Worm (Caenorhabditis elegans) whole organism, mixed stage, embryonic: ENCODE results near the gene Y50D4B.1.

Source experiments
- M03D4.4 ChIP-seq: sonication (generic microtip); optimal IDR thresholded peaks from 2 replicates; lab custom pipeline; 2017; ENCODE audit warnings: mild to moderate bottlenecking, missing genetic modification characterization, missing compliant biosample characterization
- bed-3 ChIP-seq: fragments of 200-800 bp; sonication (Bioruptor generic); optimal IDR thresholded peaks from 3 replicates; lab custom pipeline; 2018; ENCODE audit warnings: mild to moderate bottlenecking, missing genetic modification characterization, moderate library complexity, missing compliant biosample characterization
- ceh-39 ChIP-seq: fragments of 150-350 bp; optimal IDR thresholded peaks from 2 replicates; lab custom pipeline; 2014; ENCODE audit warnings: missing biosample characterization, missing genetic modification characterization
- ceh-43 ChIP-seq: fragments of 200-800 bp; sonication (Bioruptor generic); optimal IDR thresholded peaks from 2 replicates; lab custom pipeline; 2018; ENCODE audit warnings: mild to moderate bottlenecking, missing genetic modification characterization, moderate library complexity, missing compliant biosample characterization
- ceh-83 ChIP-seq: fragments of 200-800 bp; sonication (Bioruptor generic); optimal IDR thresholded peaks from 2 replicates; lab custom pipeline; 2018; ENCODE audit warnings: mild to moderate bottlenecking, missing genetic modification characterization, missing compliant biosample characterization
- ces-1 ChIP-seq: fragments of 150-350 bp; optimal IDR thresholded peaks from 2 replicates; lab custom pipeline; 2014; ENCODE audit warnings: missing biosample characterization, missing genetic modification reagents, missing genetic modification characterization
- drap-1 ChIP-seq: fragments of 200-800 bp; sonication (Bioruptor generic); optimal IDR thresholded peaks from 3 replicates; lab custom pipeline; 2018; ENCODE audit warnings: mild to moderate bottlenecking, missing genetic modification characterization, missing compliant biosample characterization
- elt-1 ChIP-seq: sonication (generic microtip); optimal IDR thresholded peaks from 2 replicates; lab custom pipeline; 2017; ENCODE audit warnings: missing genetic modification characterization, mild to moderate bottlenecking, missing compliant biosample characterization, antibody characterized with exemption, moderate library complexity, borderline replicate concordance; ENCODE audit not compliant: insufficient read depth
- elt-3 ChIP-seq: fragments of 150-350 bp; optimal IDR thresholded peaks from 2 replicates; lab custom pipeline; 2014; ENCODE audit warnings: missing biosample characterization, missing genetic modification characterization
- ham-2 ChIP-seq: fragments of 200-800 bp; sonication (Bioruptor generic); optimal IDR thresholded peaks from 2 replicates; lab custom pipeline; 2018; ENCODE audit warnings: mild to moderate bottlenecking, missing genetic modification characterization, missing compliant biosample characterization
- hlh-1 ChIP-seq: fragments of 150-350 bp; optimal IDR thresholded peaks from 2 replicates; lab custom pipeline; 2014; ENCODE audit warnings: missing biosample characterization, missing genetic modification reagents, missing genetic modification characterization
- lin-13 ChIP-seq: fragments of 150-350 bp; optimal IDR thresholded peaks from 2 replicates; lab custom pipeline; 2014; ENCODE audit warnings: missing biosample characterization, missing genetic modification characterization
- lin-32 ChIP-seq: fragments of 200-800 bp; sonication (Bioruptor generic); optimal IDR thresholded peaks from 2 replicates; lab custom pipeline; 2018; ENCODE audit warnings: mild to moderate bottlenecking, missing genetic modification characterization, missing compliant biosample characterization
- lsy-2 ChIP-seq: fragments of 150-350 bp; optimal IDR thresholded peaks from 2 replicates; lab custom pipeline; 2014; ENCODE audit warnings: missing biosample characterization, missing genetic modification characterization
- mep-1 ChIP-seq: fragments of 150-350 bp; optimal IDR thresholded peaks from 2 replicates; lab custom pipeline; 2017; ENCODE audit warnings: missing biosample characterization, missing genetic modification reagents, missing genetic modification characterization, inconsistent platforms
- mls-2 ChIP-seq: sonication (generic microtip); optimal IDR thresholded peaks from 2 replicates; lab custom pipeline; 2016; ENCODE audit warnings: mild to moderate bottlenecking, missing genetic modification characterization, moderate library complexity, missing compliant biosample characterization
- nhr-12 ChIP-seq: fragments of 150-350 bp; optimal IDR thresholded peaks from 2 replicates; lab custom pipeline; 2014; ENCODE audit warnings: missing biosample characterization, missing genetic modification characterization
- nhr-2 ChIP-seq: fragments of 150-350 bp; optimal IDR thresholded peaks from 2 replicates; lab custom pipeline; 2014; ENCODE audit warnings: missing biosample characterization, missing genetic modification characterization
- nhr-237 ChIP-seq: fragments of 150-350 bp; optimal IDR thresholded peaks from 2 replicates; lab custom pipeline; 2014; ENCODE audit warnings: missing biosample characterization, missing genetic modification characterization
- nhr-28 ChIP-seq: fragments of 150-350 bp; optimal IDR thresholded peaks from 2 replicates; lab custom pipeline; 2014; ENCODE audit warnings: missing biosample characterization, missing genetic modification characterization
- nhr-76 ChIP-seq: sonication (generic microtip); optimal IDR thresholded peaks from 2 replicates; lab custom pipeline; 2017; ENCODE audit warnings: missing biosample characterization, missing genetic modification characterization
- sem-2 ChIP-seq: fragments of 200-800 bp; sonication (Bioruptor generic); optimal IDR thresholded peaks from 2 replicates; lab custom pipeline; 2018; ENCODE audit warnings: mild to moderate bottlenecking, missing genetic modification characterization, missing compliant biosample characterization
- snpc-4 ChIP-seq: fragments of 150-350 bp; optimal IDR thresholded peaks from 2 replicates; lab custom pipeline; 2014; ENCODE audit warnings: missing biosample characterization, missing genetic modification characterization
- sptf-1 ChIP-seq: sonication (generic microtip); optimal IDR thresholded peaks from 2 replicates; lab custom pipeline; 2017; ENCODE audit warnings: mild to moderate bottlenecking, missing genetic modification characterization, moderate library complexity, missing compliant biosample characterization
- tbx-8 ChIP-seq: fragments of 200-800 bp; sonication (Bioruptor generic); optimal IDR thresholded peaks from 2 replicates; lab custom pipeline; 2018; ENCODE audit warnings: mild to moderate bottlenecking, missing genetic modification characterization, moderate library complexity, missing compliant biosample characterization
- unc-120 ChIP-seq: sonication (generic microtip); optimal IDR thresholded peaks from 2 replicates; lab custom pipeline; 2017; ENCODE audit warnings: missing genetic modification characterization, missing compliant biosample characterization; ENCODE audit not compliant: poor library complexity, severe bottlenecking
- unc-39 ChIP-seq: fragments of 150-350 bp; optimal IDR thresholded peaks from 2 replicates; lab custom pipeline; 2014; ENCODE audit warnings: missing biosample characterization, missing genetic modification characterization
- unc-62 ChIP-seq: fragments of 150-350 bp; optimal IDR thresholded peaks from 2 replicates; lab custom pipeline; 2014; ENCODE audit warnings: missing biosample characterization, missing genetic modification reagents, missing genetic modification characterization
- zip-8 ChIP-seq: fragments of 150-350 bp; optimal IDR thresholded peaks from 2 replicates; lab custom pipeline; 2014; ENCODE audit warnings: missing biosample characterization, missing genetic modification characterization
- ztf-11 ChIP-seq: fragments of 150-350 bp; optimal IDR thresholded peaks from 2 replicates; lab custom pipeline; 2014; ENCODE audit warnings: missing biosample characterization, missing genetic modification characterization

Y50D4B.1 gene

ce11 chrV:1133223-1133622 lies 20.5 kb downstream of the Y50D4B.1 start:
- TF ChIP-seq unc-39 (tag; lab: Kevin White, UChicago) (no peak), mep-1 (tag; lab: Kevin White, UChicago) (no peak), M03D4.4 (tag; lab: Kevin White, UChicago) (no peak), sem-2 (GFP tag; lab: Kevin White, UChicago) (no peak), ces-1 (GFP tag; lab: Kevin White, UChicago) (no peak), tbx-8 (GFP tag; lab: Kevin White, UChicago) (no peak), drap-1 (GFP tag; lab: Kevin White, UChicago) (no peak)
- TF ChIP-seq, all 35 proteins: peak for 0

ce11 chrV:1133840-1134239 lies 21.1 kb downstream of the Y50D4B.1 start, which contains the start of gene cpr-5:
Gene cpr-5, minus strand, starts transcription at chrV:1134036.
- TF ChIP-seq lsy-2 (tag; lab: Kevin White, UChicago) = no peak
- TF ChIP-seq mep-1 (tag; lab: Kevin White, UChicago) = no peak
- TF ChIP-seq nhr-76 (tag; lab: Kevin White, UChicago) = no peak
- TF ChIP-seq ces-1 (GFP tag; lab: Kevin White, UChicago) = no peak
- TF ChIP-seq elt-3 (tag; lab: Kevin White, UChicago) = no peak
- no peak for TF ChIP-seq elt-1 (tag; lab: Kevin White, UChicago)
- no peak for TF ChIP-seq zip-8
- no peak for TF ChIP-seq lin-32 (GFP tag; lab: Kevin White, UChicago)
- TF ChIP-seq sem-2 (GFP tag; lab: Kevin White, UChicago) = no peak
- TF ChIP-seq ztf-11 (tag; lab: Kevin White, UChicago) = no peak
- TF ChIP-seq nhr-28 (tag; lab: Kevin White, UChicago) = no peak
- no peak for TF ChIP-seq ceh-43 (GFP tag; lab: Kevin White, UChicago)
- no peak for TF ChIP-seq nhr-12 (tag; lab: Kevin White, UChicago)
- TF ChIP-seq lin-13 (tag; lab: Kevin White, UChicago) = no peak
- no peak for TF ChIP-seq unc-62 (GFP tag; lab: Kevin White, UChicago)
- no peak for TF ChIP-seq ham-2 (GFP tag; lab: Kevin White, UChicago)
- no peak for TF ChIP-seq ceh-39 (tag; lab: Kevin White, UChicago)
- TF ChIP-seq sptf-1 (tag; lab: Kevin White, UChicago) = no peak

ce11 chrV:1134302-1134701 lies 21.5 kb downstream of the Y50D4B.1 start, which contains the start of gene cpr-8:
Gene cpr-8, plus strand, starts transcription at chrV:1134602.
- TF ChIP-seq zip-8 = no peak
- TF ChIP-seq bed-3 = no peak

ce11 chrV:1140806-1141205 lies 28.0 kb downstream of the Y50D4B.1 start:
- TF ChIP-seq nhr-237 (tag; lab: Kevin White, UChicago) (no peak), unc-120 (tag; lab: Kevin White, UChicago) (no peak)

ce11 chrV:1141433-1141832 lies 28.7 kb downstream of the Y50D4B.1 start, which contains the start of gene cutl-22:
Gene cutl-22, plus strand, starts transcription at chrV:1141733.
- TF ChIP-seq nhr-237 (tag; lab: Kevin White, UChicago) (no peak), tbx-8 (GFP tag; lab: Kevin White, UChicago) (no peak), ceh-43 (GFP tag; lab: Kevin White, UChicago) (no peak), lin-13 (tag; lab: Kevin White, UChicago) (no peak), drap-1 (GFP tag; lab: Kevin White, UChicago) (no peak), ceh-39 (tag; lab: Kevin White, UChicago) (no peak), elt-3 (tag; lab: Kevin White, UChicago) (no peak), mls-2 (no peak)

ce11 chrV:1142251-1142650 lies 29.5 kb downstream of the Y50D4B.1 start:
- no peak for TF ChIP-seq bed-3
- TF ChIP-seq ceh-39 (tag; lab: Kevin White, UChicago) = no peak
- TF ChIP-seq nhr-2 = no peak
- no peak for TF ChIP-seq lin-32 (GFP tag; lab: Kevin White, UChicago)
- TF ChIP-seq hlh-1 (tag; lab: Kevin White, UChicago) = no peak
- no peak for TF ChIP-seq snpc-4 (tag; lab: Kevin White, UChicago)
- TF ChIP-seq drap-1 (GFP tag; lab: Kevin White, UChicago) = no peak
- no peak for TF ChIP-seq ceh-83 (GFP tag; lab: Kevin White, UChicago)
- TF ChIP-seq mls-2 = no peak
- no peak for TF ChIP-seq unc-120 (tag; lab: Kevin White, UChicago)
- TF ChIP-seq mep-1 (tag; lab: Kevin White, UChicago) = no peak
- no peak for TF ChIP-seq sem-2 (GFP tag; lab: Kevin White, UChicago)
- TF ChIP-seq ztf-11 (tag; lab: Kevin White, UChicago) = no peak
- TF ChIP-seq nhr-237 (tag; lab: Kevin White, UChicago) = no peak
- TF ChIP-seq zip-8 = no peak
- TF ChIP-seq lin-13 (tag; lab: Kevin White, UChicago) = no peak
- no peak for TF ChIP-seq ham-2 (GFP tag; lab: Kevin White, UChicago)
- TF ChIP-seq lsy-2 (tag; lab: Kevin White, UChicago) = no peak
- no peak for TF ChIP-seq ces-1 (GFP tag; lab: Kevin White, UChicago)
- TF ChIP-seq unc-62 (GFP tag; lab: Kevin White, UChicago) = no peak
